Worm (Caenorhabditis elegans): ENCODE results near the gene ZC190.6.
"Not testable (repeated sequence)": the region's sequence is repeated elsewhere in the genome, so short reads cannot be mapped to it uniquely, and the experiment has no call there.

DNA sequence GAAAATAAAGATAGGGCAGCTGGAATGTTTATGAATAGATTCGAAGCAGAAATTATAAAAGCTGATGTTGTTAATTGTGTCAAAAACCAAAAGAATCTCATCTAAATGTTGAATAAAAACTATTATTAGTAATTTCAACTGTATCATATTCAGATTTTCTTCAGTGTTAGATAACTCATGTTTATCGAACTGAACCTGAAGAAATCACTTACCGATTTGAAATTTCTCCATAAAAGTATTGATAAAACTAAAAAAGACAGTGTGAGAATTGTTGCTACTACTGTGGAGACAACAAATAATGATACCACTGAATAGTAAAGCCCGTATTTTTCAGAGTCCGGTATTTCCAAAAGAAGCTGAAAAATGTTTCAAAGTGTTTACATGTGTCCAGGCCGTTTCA is 45.1 kb upstream of the ZC190.6 start, which contains the start of gene ZC196.8:
- not testable (repeated sequence) for TF ChIP-seq odd-2 (tag; optimal IDR thresholded peaks at IDR 0.05); pha-2 (tag; optimal IDR thresholded peaks at IDR 0.05); C38D4.7 (GFP tag; optimal IDR thresholded peaks at IDR 0.05); ama-1 (optimal IDR thresholded peaks at IDR 0.05); pax-1 (tag; optimal IDR thresholded peaks at IDR 0.05); fkh-6 (tag; optimal IDR thresholded peaks at IDR 0.05); ceh-48 (tag; optimal IDR thresholded peaks at IDR 0.05); ceh-19 (GFP tag; optimal IDR thresholded peaks at IDR 0.05); ceh-9 (tag; optimal IDR thresholded peaks at IDR 0.05)

All from whole organism, late embryonic.